Fruit fly (Drosophila melanogaster): Measurements from ENCODE around the gene CG17190.

CG17190 gene

DNA sequence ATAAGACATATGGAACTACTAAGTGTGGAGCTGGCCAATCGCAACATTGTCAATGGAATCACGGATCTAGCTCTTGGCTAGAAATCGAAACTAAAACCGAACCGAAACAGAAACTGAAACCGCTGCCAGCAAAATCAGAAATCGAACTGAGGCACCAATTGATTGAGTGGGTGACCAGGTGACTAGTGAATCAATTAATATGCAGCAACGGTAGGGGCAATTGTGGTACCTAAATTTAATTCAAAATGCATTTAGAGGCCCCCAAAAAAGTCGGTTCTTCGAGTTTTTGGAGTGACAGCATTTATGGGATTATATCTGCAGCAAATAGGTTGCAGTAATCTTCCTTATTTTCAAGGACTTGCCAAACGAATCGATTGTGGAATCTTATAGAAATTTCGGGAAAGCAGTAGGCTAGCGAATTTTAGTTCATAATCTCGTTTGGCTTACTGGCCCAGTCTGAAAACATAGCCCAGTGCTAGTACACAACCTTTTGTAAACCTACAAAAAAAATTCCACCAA is at the start of gene CG17190, which contains the start of gene CG4836:
TSS of gene CG17190 (minus strand) at position 101 of the 519 bp plus-strand sequence.
TSS of gene CG4836 (plus strand) at position 469 of the 519 bp plus-strand sequence.
- TF ChIP-seq CG7045 (GFP tag; optimal IDR thresholded peaks at IDR 0.05) (no peak), cnc (optimal IDR thresholded peaks at IDR 0.05) (no peak), CG14711 (tag; optimal IDR thresholded peaks at IDR 0.05) (no peak), pad (GFP tag; optimal IDR thresholded peaks at IDR 0.05) (no peak), Crg-1 (GFP tag; optimal IDR thresholded peaks at IDR 0.05) (no peak), CG11617 (GFP tag; optimal IDR thresholded peaks at IDR 0.05) (no peak), CG7101 (tag; optimal IDR thresholded peaks at IDR 0.05) (no peak), tj (GFP tag; optimal IDR thresholded peaks at IDR 0.05) (no peak), cic (GFP tag; optimal IDR thresholded peaks at IDR 0.05) (no peak), CG12768 (GFP tag; optimal IDR thresholded peaks at IDR 0.05) (no peak), Mnt (GFP tag; optimal IDR thresholded peaks at IDR 0.05) (no peak), kay (GFP tag; ENCODE audit: borderline replicate concordance) (no peak), bab1 (GFP tag; optimal IDR thresholded peaks at IDR 0.05) (no peak), CG1620 (GFP tag; optimal IDR thresholded peaks at IDR 0.05) (no peak), Clk (GFP tag; optimal IDR thresholded peaks at IDR 0.05) (no peak), CG33017 (tag; optimal IDR thresholded peaks at IDR 0.05) (no peak), CG5204 (GFP tag; optimal IDR thresholded peaks at IDR 0.05) (no peak), Hr96 (GFP tag; optimal IDR thresholded peaks at IDR 0.05) (no peak), toe (GFP tag; optimal IDR thresholded peaks at IDR 0.05) (no peak)

DNA sequence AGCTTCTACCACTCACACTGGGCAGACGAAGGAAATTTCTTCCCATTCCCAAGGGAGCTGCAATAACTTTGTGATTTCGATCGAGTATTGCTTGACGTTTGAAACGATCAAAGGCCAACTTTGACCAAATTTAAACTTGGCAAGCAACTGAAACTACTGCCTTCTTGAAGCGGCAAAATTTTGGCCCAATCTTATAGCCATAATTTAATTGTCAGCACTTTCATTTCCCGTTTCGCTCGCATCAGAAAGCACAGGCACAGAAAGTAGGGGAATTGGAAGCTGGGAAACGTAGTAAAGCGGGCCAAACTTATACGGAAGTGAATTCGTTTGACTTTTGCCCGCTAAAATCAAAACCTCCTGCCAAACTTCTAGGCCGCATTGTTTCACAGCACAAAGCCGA is 46.3 kb upstream of the CG17190 start, which contains the start of gene CG4390:
TSS of gene CG4390 (minus strand) at position 101 of the 400 bp plus-strand sequence.
- TF ChIP-seq cic (GFP tag; optimal IDR thresholded peaks at IDR 0.05), result no peak
- TF ChIP-seq tj (GFP tag; optimal IDR thresholded peaks at IDR 0.05), result no peak
- no peak for TF ChIP-seq CG7045 (GFP tag; optimal IDR thresholded peaks at IDR 0.05)
- no peak for TF ChIP-seq CG14711 (tag; optimal IDR thresholded peaks at IDR 0.05)
- TF ChIP-seq ovo (GFP tag; optimal IDR thresholded peaks at IDR 0.05), result no peak
- TF ChIP-seq pad (GFP tag; optimal IDR thresholded peaks at IDR 0.05), result no peak
- TF ChIP-seq CG11617 (GFP tag; optimal IDR thresholded peaks at IDR 0.05), result no peak
- no peak for TF ChIP-seq CG5204 (GFP tag; optimal IDR thresholded peaks at IDR 0.05)
- no peak for TF ChIP-seq bab1 (GFP tag; optimal IDR thresholded peaks at IDR 0.05)
- TF ChIP-seq Hr96 (GFP tag; optimal IDR thresholded peaks at IDR 0.05), result no peak
- TF ChIP-seq kay (GFP tag; ENCODE audit: borderline replicate concordance), result no peak
- no peak for TF ChIP-seq CG7101 (tag; optimal IDR thresholded peaks at IDR 0.05)
- no peak for TF ChIP-seq CG12768 (GFP tag; optimal IDR thresholded peaks at IDR 0.05)
- no peak for TF ChIP-seq CG33017 (tag; optimal IDR thresholded peaks at IDR 0.05)
- no peak for TF ChIP-seq toe (GFP tag; optimal IDR thresholded peaks at IDR 0.05)
- no peak for TF ChIP-seq CG1620 (GFP tag; optimal IDR thresholded peaks at IDR 0.05)

DNA sequence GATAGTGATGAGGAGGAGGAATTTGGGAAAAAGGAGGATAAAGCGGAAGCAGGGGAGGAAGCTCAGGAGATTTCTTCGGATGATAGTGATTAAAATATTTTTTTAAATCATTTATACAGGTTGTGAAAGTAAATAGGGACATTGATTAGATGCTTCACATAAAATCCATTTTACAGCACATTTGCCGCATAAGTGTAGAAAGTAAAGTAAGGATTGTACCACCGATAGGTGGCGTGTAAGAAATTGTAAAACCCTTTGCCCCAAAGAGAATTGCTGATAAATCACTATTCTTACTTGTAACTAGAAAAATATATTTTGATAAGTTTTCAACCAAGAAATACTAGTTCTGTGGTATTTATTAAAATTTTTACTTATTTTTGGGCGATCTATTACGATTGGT is 45.7 kb upstream of the CG17190 start:
- TF ChIP-seq CG11617 (GFP tag; optimal IDR thresholded peaks at IDR 0.05) (no peak), cic (GFP tag; optimal IDR thresholded peaks at IDR 0.05) (no peak), CG33017 (tag; optimal IDR thresholded peaks at IDR 0.05) (no peak), CG5204 (GFP tag; optimal IDR thresholded peaks at IDR 0.05) (no peak), pad (GFP tag; optimal IDR thresholded peaks at IDR 0.05) (no peak), bab1 (GFP tag; optimal IDR thresholded peaks at IDR 0.05) (no peak), Clk (GFP tag; optimal IDR thresholded peaks at IDR 0.05) (no peak), toe (GFP tag; optimal IDR thresholded peaks at IDR 0.05) (no peak), Hr96 (GFP tag; optimal IDR thresholded peaks at IDR 0.05) (no peak), CG12768 (GFP tag; optimal IDR thresholded peaks at IDR 0.05) (no peak), CG14711 (tag; optimal IDR thresholded peaks at IDR 0.05) (no peak), CG1620 (GFP tag; optimal IDR thresholded peaks at IDR 0.05) (no peak), ovo (GFP tag; optimal IDR thresholded peaks at IDR 0.05) (no peak), kay (GFP tag; ENCODE audit: borderline replicate concordance) (no peak), CG7101 (tag; optimal IDR thresholded peaks at IDR 0.05) (no peak)

DNA sequence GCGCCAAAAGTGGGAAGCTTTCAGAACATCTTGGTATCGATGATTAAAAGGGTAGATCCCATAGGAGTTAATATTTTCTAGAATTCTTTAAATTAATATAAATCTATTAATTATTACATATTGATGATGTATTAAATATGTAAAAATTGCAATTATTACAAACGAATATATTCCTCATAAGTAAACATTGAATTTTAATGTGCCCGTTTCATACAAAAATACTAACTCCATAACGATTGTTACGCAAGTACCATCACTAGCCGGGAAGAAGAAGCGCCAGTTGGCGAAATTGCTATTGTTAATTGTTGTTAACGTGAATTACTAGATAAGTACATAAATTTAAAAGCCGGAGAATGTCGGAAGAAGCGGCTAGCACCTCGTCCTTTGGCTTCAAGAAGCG is 44.2 kb upstream of the CG17190 start, which contains the start of gene mdlc:
TSS of gene mdlc (plus strand) at position 248 of the 400 bp plus-strand sequence.
- TF ChIP-seq CG14711 (tag; optimal IDR thresholded peaks at IDR 0.05) (no peak), CG11617 (GFP tag; optimal IDR thresholded peaks at IDR 0.05) (peak; percentile 14), CG7101 (tag; optimal IDR thresholded peaks at IDR 0.05) (no peak), CG5204 (GFP tag; optimal IDR thresholded peaks at IDR 0.05) (peak; percentile 7), kay (GFP tag; ENCODE audit: borderline replicate concordance) (peak; percentile 28), toe (GFP tag; optimal IDR thresholded peaks at IDR 0.05) (peak; percentile 0)

DNA sequence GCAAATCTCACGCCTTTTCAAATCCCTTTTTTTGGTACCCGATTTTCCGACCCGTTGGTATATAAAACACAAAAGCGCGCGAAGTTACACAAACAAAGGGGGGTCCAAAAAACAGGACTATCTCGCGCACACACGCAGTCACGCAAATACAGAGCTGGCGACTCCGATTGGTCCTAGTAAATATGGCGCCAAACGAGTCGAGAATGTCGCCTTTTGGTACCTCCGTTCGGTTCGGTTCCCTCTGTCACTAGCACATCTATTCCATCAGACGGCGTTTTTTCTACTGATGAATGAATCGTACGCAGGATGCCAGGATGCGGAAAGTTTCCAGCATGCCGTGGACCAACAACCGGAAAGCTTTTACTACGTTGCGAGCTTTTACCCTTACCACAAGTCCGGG is 42.5 kb upstream of the CG17190 start, which contains the start of gene CG17193:
TSS of gene CG17193 (minus strand) at position 289 of the 400 bp plus-strand sequence.
- TF ChIP-seq bab1 (GFP tag; optimal IDR thresholded peaks at IDR 0.05) (no peak), ovo (GFP tag; optimal IDR thresholded peaks at IDR 0.05) (no peak), Clk (GFP tag; optimal IDR thresholded peaks at IDR 0.05) (no peak), kay (GFP tag; ENCODE audit: borderline replicate concordance) (no peak), cic (GFP tag; optimal IDR thresholded peaks at IDR 0.05) (peak; percentile 10), CG12768 (GFP tag; optimal IDR thresholded peaks at IDR 0.05) (no peak), Crg-1 (GFP tag; optimal IDR thresholded peaks at IDR 0.05) (no peak)

DNA sequence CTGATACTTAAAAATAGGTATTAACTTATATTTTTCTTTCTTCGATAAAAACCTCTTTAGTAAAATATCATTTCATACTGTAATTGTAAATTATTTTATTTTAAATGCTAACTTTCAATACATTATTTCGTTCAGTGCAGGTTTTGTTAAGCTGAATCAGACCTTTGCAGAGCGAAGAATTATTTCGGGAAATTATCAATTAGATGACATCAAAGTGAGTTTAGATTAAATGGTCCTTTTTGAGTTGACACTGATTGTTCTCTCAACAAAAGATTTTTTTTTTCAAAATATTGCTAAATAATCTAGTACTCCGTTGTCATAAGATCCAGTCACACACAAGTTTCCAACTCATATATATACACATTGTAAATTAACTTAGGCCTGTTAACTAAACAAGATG is 29.2 kb upstream of the CG17190 start, which contains the start of the genes CG33934 and Indy-2:
TSS of gene CG33934 (plus strand) at position 301 of the 400 bp plus-strand sequence.
TSS of gene Indy-2 (plus strand) at position 301 of the 400 bp plus-strand sequence.
- TF ChIP-seq CG12768 (GFP tag; optimal IDR thresholded peaks at IDR 0.05) (no peak), CG7101 (tag; optimal IDR thresholded peaks at IDR 0.05) (no peak), CG1620 (GFP tag; optimal IDR thresholded peaks at IDR 0.05) (no peak), Crg-1 (GFP tag; optimal IDR thresholded peaks at IDR 0.05) (no peak), CG14711 (tag; optimal IDR thresholded peaks at IDR 0.05) (no peak), cic (GFP tag; optimal IDR thresholded peaks at IDR 0.05) (no peak), Clk (GFP tag; optimal IDR thresholded peaks at IDR 0.05) (no peak), Mnt (GFP tag; optimal IDR thresholded peaks at IDR 0.05) (no peak), tj (GFP tag; optimal IDR thresholded peaks at IDR 0.05) (no peak), pad (GFP tag; optimal IDR thresholded peaks at IDR 0.05) (no peak), CG7045 (GFP tag; optimal IDR thresholded peaks at IDR 0.05) (no peak), bab1 (GFP tag; optimal IDR thresholded peaks at IDR 0.05) (no peak), CG5204 (GFP tag; optimal IDR thresholded peaks at IDR 0.05) (no peak), kay (GFP tag; ENCODE audit: borderline replicate concordance) (no peak), ovo (GFP tag; optimal IDR thresholded peaks at IDR 0.05) (no peak), CG11617 (GFP tag; optimal IDR thresholded peaks at IDR 0.05) (no peak), cnc (optimal IDR thresholded peaks at IDR 0.05) (no peak), Hr96 (GFP tag; optimal IDR thresholded peaks at IDR 0.05) (no peak)
